Worm (Caenorhabditis elegans): ENCODE data around the gene R08F11.7.

ce11 chrV:3789770-3790169 lies at the start of gene R08F11.7:
- TF ChIP-seq W03F9.2 (tag; optimal IDR thresholded peaks at IDR 0.05) (no peak), him-1 (tag; optimal IDR thresholded peaks at IDR 0.05) (no peak), dao-5 (tag; optimal IDR thresholded peaks at IDR 0.05) (no peak)
